Worm (Caenorhabditis elegans): ENCODE data around the gene W02D7.12.

The W02D7.12 gene

DNA sequence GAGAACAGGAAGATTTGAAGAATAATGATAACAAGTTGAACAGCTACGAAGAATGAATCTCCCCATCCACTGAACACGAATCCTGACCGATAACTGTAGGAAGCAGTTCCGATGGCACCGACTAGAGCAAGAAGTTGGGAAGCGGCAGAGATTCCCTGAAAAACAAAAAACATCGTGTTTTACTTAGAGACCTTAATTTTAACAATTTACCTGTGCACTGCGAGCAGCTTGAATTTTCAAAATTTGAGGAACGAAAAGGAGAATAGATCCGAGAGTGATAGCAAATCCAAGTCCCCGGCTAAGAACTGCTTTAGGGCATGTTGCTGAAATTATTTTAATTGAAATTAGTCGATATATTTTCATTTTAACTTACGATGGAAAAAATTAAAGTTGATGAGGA is 47.4 kb downstream of the W02D7.12 start:
- no peak for TF ChIP-seq nhr-23 (tag; optimal IDR thresholded peaks at IDR 0.05)
- no peak for TF ChIP-seq skn-1 (tag; optimal IDR thresholded peaks at IDR 0.05)
- no peak for TF ChIP-seq ceh-28 (tag; optimal IDR thresholded peaks at IDR 0.05)
- TF ChIP-seq nhr-43 (tag; optimal IDR thresholded peaks at IDR 0.05; ENCODE audit: poor library complexity, severe bottlenecking) = no peak
- no peak for TF ChIP-seq fkh-2 (tag; optimal IDR thresholded peaks at IDR 0.05)
- no peak for TF ChIP-seq egl-5 (tag; optimal IDR thresholded peaks at IDR 0.05)
- no peak for TF ChIP-seq nhr-25 (tag; optimal IDR thresholded peaks at IDR 0.05)
- no peak for TF ChIP-seq elt-1 (tag; optimal IDR thresholded peaks at IDR 0.05)
- TF ChIP-seq nhr-237 (tag; optimal IDR thresholded peaks at IDR 0.05) = no peak
- no peak for TF ChIP-seq fos-1 (tag; optimal IDR thresholded peaks at IDR 0.05)
- TF ChIP-seq tbx-2 (tag; optimal IDR thresholded peaks at IDR 0.05) = no peak
- TF ChIP-seq ceh-82 (tag; optimal IDR thresholded peaks at IDR 0.05) = no peak
- TF ChIP-seq nhr-76 (tag; optimal IDR thresholded peaks at IDR 0.05) = no peak

DNA sequence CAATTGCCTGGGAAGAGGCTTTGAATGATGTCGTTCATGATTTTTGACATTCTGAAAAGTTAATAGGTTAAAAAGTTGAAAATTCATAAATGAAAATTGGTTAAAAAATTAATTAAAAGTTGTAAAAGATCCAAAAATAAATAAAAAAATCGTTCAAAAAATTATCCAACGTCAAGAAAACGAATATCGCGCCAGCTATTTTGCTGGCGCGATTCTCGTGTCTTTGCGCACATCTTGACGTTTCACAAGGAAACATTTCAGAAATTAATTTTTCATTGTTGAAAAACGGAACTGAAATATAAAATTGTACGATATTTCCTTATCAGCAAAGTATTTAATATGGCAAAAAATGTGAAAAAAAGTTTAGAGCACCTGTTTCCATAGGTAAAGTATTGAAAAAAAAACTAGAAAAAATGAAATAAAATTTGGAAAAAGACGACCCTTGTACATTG is 47.8 kb downstream of the W02D7.12 start, which contains the start of gene mpdu-1:
mpdu-1 (minus strand) TSS at position 51 of the 452 bp plus-strand sequence.
- TF ChIP-seq lin-39 (tag; optimal IDR thresholded peaks at IDR 0.05) (no peak), nhr-67 (tag; optimal IDR thresholded peaks at IDR 0.05) (no peak), nhr-11 (tag; optimal IDR thresholded peaks at IDR 0.05) (no peak), nhr-12 (tag; optimal IDR thresholded peaks at IDR 0.05) (no peak), nhr-23 (tag; optimal IDR thresholded peaks at IDR 0.05) (no peak), nhr-76 (tag; optimal IDR thresholded peaks at IDR 0.05) (no peak), jun-1 (tag; optimal IDR thresholded peaks at IDR 0.05) (peak; percentile 51), ama-1 (optimal IDR thresholded peaks at IDR 0.05) (no peak), aly-2 (tag; optimal IDR thresholded peaks at IDR 0.05) (no peak), unc-39 (tag; optimal IDR thresholded peaks at IDR 0.05) (no peak), nfya-1 (tag; optimal IDR thresholded peaks at IDR 0.05; ENCODE audit: insufficient read depth) (peak; percentile 63), egl-5 (tag; optimal IDR thresholded peaks at IDR 0.05) (no peak), ceh-82 (tag; optimal IDR thresholded peaks at IDR 0.05) (no peak), sea-2 (GFP tag; optimal IDR thresholded peaks at IDR 0.05) (no peak), daf-12 (tag; optimal IDR thresholded peaks at IDR 0.05) (no peak), mdl-1 (tag; optimal IDR thresholded peaks at IDR 0.05) (no peak), nhr-25 (tag; optimal IDR thresholded peaks at IDR 0.05) (peak; percentile 9), ceh-16 (tag; optimal IDR thresholded peaks at IDR 0.05) (no peak), nhr-43 (tag; optimal IDR thresholded peaks at IDR 0.05; ENCODE audit: poor library complexity, severe bottlenecking) (no peak), elt-1 (tag; optimal IDR thresholded peaks at IDR 0.05) (no peak), nhr-77 (tag; optimal IDR thresholded peaks at IDR 0.05) (no peak), R02D3.7 (tag; optimal IDR thresholded peaks at IDR 0.05) (peak; percentile 3), pqm-1 (tag; optimal IDR thresholded peaks at IDR 0.05) (peak; percentile 78), fos-1 (tag; optimal IDR thresholded peaks at IDR 0.05) (no peak), zag-1 (tag; optimal IDR thresholded peaks at IDR 0.05) (no peak), egl-27 (tag; optimal IDR thresholded peaks at IDR 0.05) (no peak), lsy-12 (tag; optimal IDR thresholded peaks at IDR 0.05) (no peak), ceh-9 (tag; optimal IDR thresholded peaks at IDR 0.05) (no peak), elt-3 (tag; optimal IDR thresholded peaks at IDR 0.05) (no peak), ztf-11 (tag; optimal IDR thresholded peaks at IDR 0.05) (no peak), ZK546.5 (tag; optimal IDR thresholded peaks at IDR 0.05) (no peak), elt-2 (tag; optimal IDR thresholded peaks at IDR 0.05) (peak; percentile 82), lin-15B (tag; optimal IDR thresholded peaks at IDR 0.05) (peak; percentile 59), fkh-2 (tag; optimal IDR thresholded peaks at IDR 0.05) (no peak), nhr-237 (tag; optimal IDR thresholded peaks at IDR 0.05) (no peak), hmg-11 (tag; optimal IDR thresholded peaks at IDR 0.05) (peak; percentile 24), eor-1 (tag; optimal IDR thresholded peaks at IDR 0.05) (no peak), nhr-28 (tag; optimal IDR thresholded peaks at IDR 0.05) (no peak), skn-1 (tag; optimal IDR thresholded peaks at IDR 0.05) (no peak), mml-1 (tag; optimal IDR thresholded peaks at IDR 0.05) (no peak), unc-62 (GFP tag; optimal IDR thresholded peaks at IDR 0.05) (no peak), pha-4 (tag; optimal IDR thresholded peaks at IDR 0.05) (no peak), fkh-10 (GFP tag; optimal IDR thresholded peaks at IDR 0.05) (no peak), ceh-28 (tag; optimal IDR thresholded peaks at IDR 0.05) (no peak), ztf-4 (tag; optimal IDR thresholded peaks at IDR 0.05) (no peak), snpc-4 (tag; optimal IDR thresholded peaks at IDR 0.05) (peak; percentile 91), tbx-2 (tag; optimal IDR thresholded peaks at IDR 0.05) (no peak)

Data from whole organism, L3 larva.